Fruit fly (Drosophila melanogaster): ENCODE measurements around the gene CG11226.

Gene CG11226

dm6 chr3L:22870378-22870777 is 33.5 kb downstream of the CG11226 start:
- peak; percentile 11 for TF ChIP-seq Jra (GFP tag; optimal IDR thresholded peaks at IDR 0.05)
- TF ChIP-seq Rel (GFP tag; optimal IDR thresholded peaks at IDR 0.05) = no peak
- peak; percentile 4 for TF ChIP-seq Rel (tag; optimal IDR thresholded peaks at IDR 0.05)
- TF ChIP-seq tai (GFP tag; optimal IDR thresholded peaks at IDR 0.05) = no peak

dm6 chr3L:22871030-22871844 is 34.4 kb downstream of the CG11226 start:
- TF ChIP-seq Myc (optimal IDR thresholded peaks at IDR 0.05) (peak; percentile 60), Sp1 (GFP tag; optimal IDR thresholded peaks at IDR 0.05) (peak; percentile 2), brk (GFP tag; optimal IDR thresholded peaks at IDR 0.05) (peak; percentile 49), pan (optimal IDR thresholded peaks at IDR 0.05) (no peak), N (GFP tag; optimal IDR thresholded peaks at IDR 0.05) (peak; percentile 37), br (GFP tag; optimal IDR thresholded peaks at IDR 0.05) (peak; percentile 9), h (GFP tag; optimal IDR thresholded peaks at IDR 0.05) (peak; percentile 33), Hnf4 (GFP tag; optimal IDR thresholded peaks at IDR 0.05) (peak; percentile 42), HLH106 (tag; optimal IDR thresholded peaks at IDR 0.05) (peak; percentile 3), psq (GFP tag; optimal IDR thresholded peaks at IDR 0.05) (peak; percentile 74), CrebA (GFP tag; optimal IDR thresholded peaks at IDR 0.05; ENCODE audit: borderline replicate concordance) (no peak), foxo (GFP tag; optimal IDR thresholded peaks at IDR 0.05) (peak in 1 of 2 experiments; percentile 26), Vsx2 (GFP tag; optimal IDR thresholded peaks at IDR 0.05; ENCODE audit: partially characterized antibody) (no peak)

- no peak for TF ChIP-seq Hnf4 (GFP tag; optimal IDR thresholded peaks at IDR 0.05)
- TF ChIP-seq Hr83 (GFP tag; optimal IDR thresholded peaks at IDR 0.05; ENCODE audit: poor library complexity, severe bottlenecking) = peak; percentile 60
- TF ChIP-seq Sp1 (GFP tag; optimal IDR thresholded peaks at IDR 0.05) = peak; percentile 36
- no peak for TF ChIP-seq OdsH (GFP tag; optimal IDR thresholded peaks at IDR 0.05)
- TF ChIP-seq dmrt93B (GFP tag; optimal IDR thresholded peaks at IDR 0.05) = no peak
- peak; percentile 44 for TF ChIP-seq Myc (optimal IDR thresholded peaks at IDR 0.05)
- no peak for TF ChIP-seq woc (GFP tag; optimal IDR thresholded peaks at IDR 0.05)
- no peak for TF ChIP-seq jim (GFP tag; optimal IDR thresholded peaks at IDR 0.05)
- peak; percentile 48 for TF ChIP-seq Jra (GFP tag; optimal IDR thresholded peaks at IDR 0.05)
- peak; percentile 63 for TF ChIP-seq fru (GFP tag; optimal IDR thresholded peaks at IDR 0.05)
- peak; percentile 16 for TF ChIP-seq rgr (GFP tag; optimal IDR thresholded peaks at IDR 0.05)
- TF ChIP-seq CG9705 (GFP tag; optimal IDR thresholded peaks at IDR 0.05) = no peak
- no peak for TF ChIP-seq N (GFP tag; optimal IDR thresholded peaks at IDR 0.05)
- TF ChIP-seq br (GFP tag; optimal IDR thresholded peaks at IDR 0.05) = no peak
- no peak for TF ChIP-seq dsf (GFP tag; optimal IDR thresholded peaks at IDR 0.05; ENCODE audit: borderline replicate concordance)
- TF ChIP-seq Rel (GFP tag; optimal IDR thresholded peaks at IDR 0.05) = no peak
- TF ChIP-seq Rel (tag; optimal IDR thresholded peaks at IDR 0.05) = peak; percentile 40
- TF ChIP-seq foxo (GFP tag; optimal IDR thresholded peaks at IDR 0.05) = no peak
Measured at dm6 chr3L:22871845-22872361, 35.0 kb downstream of the CG11226 start, which contains the start of the genes CG11109 and Arf1. TSS of gene CG11109 (plus strand) at chr3L:22872200. TSS of gene Arf1 (minus strand) at chr3L:22872231.

DNA sequence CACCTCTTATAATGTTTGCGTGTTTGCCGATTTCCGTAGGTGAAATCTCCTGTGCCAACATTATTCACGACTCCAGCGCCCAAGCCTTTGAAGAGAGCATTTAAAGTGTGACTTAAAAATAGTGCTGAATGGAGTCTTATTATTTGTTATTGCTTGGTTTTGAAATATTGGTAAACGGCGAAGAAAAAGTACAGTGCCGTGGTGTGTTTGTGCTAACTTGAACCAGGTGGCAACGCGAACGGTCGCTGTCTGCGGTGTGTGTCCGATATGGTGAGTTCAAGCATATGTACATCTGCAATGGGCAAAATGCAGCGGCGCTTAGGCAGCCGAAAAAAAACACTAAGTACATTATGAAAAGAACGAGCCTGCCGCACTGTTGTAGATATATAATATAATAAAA is 41.1 kb downstream of the CG11226 start:
- TF ChIP-seq Myc (optimal IDR thresholded peaks at IDR 0.05) (peak; percentile 66), fru (GFP tag; optimal IDR thresholded peaks at IDR 0.05) (no peak), rgr (GFP tag; optimal IDR thresholded peaks at IDR 0.05) (peak; percentile 8), OdsH (GFP tag; optimal IDR thresholded peaks at IDR 0.05) (peak; percentile 0), dmrt93B (GFP tag; optimal IDR thresholded peaks at IDR 0.05) (no peak), Rel (GFP tag; optimal IDR thresholded peaks at IDR 0.05) (no peak), Rel (tag; optimal IDR thresholded peaks at IDR 0.05) (peak; percentile 47), Hr83 (GFP tag; optimal IDR thresholded peaks at IDR 0.05; ENCODE audit: poor library complexity, severe bottlenecking) (peak; percentile 34)

dm6 chr3L:22878723-22879343 is 42.0 kb downstream of the CG11226 start, which contains the start of the genes Chro and Ssl1:
TSS of gene Chro (minus strand) at chr3L:22878984.
TSS of gene Ssl1 (plus strand) at chr3L:22879089.
- TF ChIP-seq sv (GFP tag; optimal IDR thresholded peaks at IDR 0.05) (peak; percentile 100), dsf (GFP tag; optimal IDR thresholded peaks at IDR 0.05; ENCODE audit: borderline replicate concordance) (peak; percentile 97), fru (GFP tag; optimal IDR thresholded peaks at IDR 0.05) (peak; percentile 100), Dif (GFP tag; optimal IDR thresholded peaks at IDR 0.05; ENCODE audit: partially characterized antibody) (peak; percentile 39), Jra (GFP tag; optimal IDR thresholded peaks at IDR 0.05) (peak; percentile 99), foxo (GFP tag; optimal IDR thresholded peaks at IDR 0.05) (peak; percentile 99 to 100), CG9705 (GFP tag; optimal IDR thresholded peaks at IDR 0.05) (peak; percentile 99), h (GFP tag; optimal IDR thresholded peaks at IDR 0.05) (peak; percentile 100), Hr78 (GFP tag; optimal IDR thresholded peaks at IDR 0.05) (no peak), Abd-B (GFP tag; optimal IDR thresholded peaks at IDR 0.05) (no peak), woc (GFP tag; optimal IDR thresholded peaks at IDR 0.05) (peak; percentile 99), br (GFP tag; optimal IDR thresholded peaks at IDR 0.05) (peak; percentile 100), pan (optimal IDR thresholded peaks at IDR 0.05) (no peak), Myc (optimal IDR thresholded peaks at IDR 0.05) (peak; percentile 92), Hr83 (GFP tag; optimal IDR thresholded peaks at IDR 0.05; ENCODE audit: poor library complexity, severe bottlenecking) (peak; percentile 99), Vsx2 (GFP tag; optimal IDR thresholded peaks at IDR 0.05; ENCODE audit: partially characterized antibody) (no peak), CrebA (GFP tag; optimal IDR thresholded peaks at IDR 0.05; ENCODE audit: borderline replicate concordance) (peak; percentile 98), OdsH (GFP tag; optimal IDR thresholded peaks at IDR 0.05) (peak; percentile 100), dmrt93B (GFP tag; optimal IDR thresholded peaks at IDR 0.05) (peak; percentile 100), HLH106 (tag; optimal IDR thresholded peaks at IDR 0.05) (peak; percentile 100), jim (GFP tag; optimal IDR thresholded peaks at IDR 0.05) (peak; percentile 92), tai (GFP tag; optimal IDR thresholded peaks at IDR 0.05) (peak; percentile 99), rgr (GFP tag; optimal IDR thresholded peaks at IDR 0.05) (peak; percentile 100), Sp1 (GFP tag; optimal IDR thresholded peaks at IDR 0.05) (peak; percentile 100), ey (GFP tag; optimal IDR thresholded peaks at IDR 0.05) (peak; percentile 100), GATAd (GFP tag; optimal IDR thresholded peaks at IDR 0.05) (peak; percentile 99), brk (GFP tag; optimal IDR thresholded peaks at IDR 0.05) (peak; percentile 98), CG32264 (GFP tag; optimal IDR thresholded peaks at IDR 0.05) (peak; percentile 99)
